Worm (Caenorhabditis elegans) whole organism, L4 larva: ENCODE measurements around the gene Y38E10A.34.

Experiments
- Y105C5A.15 ChIP-seq: fragments of 200-800 bp; sonication (Bioruptor generic); IDR thresholded peaks from 2 replicates; pipeline ENCODE4 v1.3.6; 2022; ENCODE audit warnings: missing genetic modification characterization, missing compliant biosample characterization
- lin-29 ChIP-seq: fragments of 200-800 bp; sonication (Bioruptor generic); IDR thresholded peaks from 2 replicates; pipeline ENCODE4 v1.3.6; 2022; ENCODE audit warnings: missing genetic modification reagents, missing genetic modification characterization, missing compliant biosample characterization
- lin-39 ChIP-seq: fragments of 150-350 bp; optimal IDR thresholded peaks from 2 replicates; lab custom pipeline; 2014; ENCODE audit warnings: missing biosample characterization, missing genetic modification reagents, missing genetic modification characterization

DNA sequence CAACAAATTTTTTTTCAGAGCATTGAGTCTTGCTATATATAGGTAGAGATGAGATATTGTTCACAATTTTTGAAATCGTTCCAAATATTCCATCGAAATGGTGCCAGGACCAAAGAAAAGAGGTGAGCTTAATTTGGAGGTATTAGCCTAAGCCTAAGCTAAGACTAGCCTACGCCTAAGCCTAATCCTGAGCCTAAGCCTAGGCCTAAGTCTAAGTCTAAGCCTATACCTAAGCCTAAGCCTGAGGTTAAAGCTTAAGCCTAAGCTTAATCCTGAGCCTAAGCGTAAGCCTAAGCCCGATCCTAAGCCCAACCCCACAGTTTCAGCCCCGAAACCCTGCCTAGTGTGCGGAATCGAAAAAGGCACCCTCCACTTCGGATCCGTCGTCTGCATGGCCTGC, 5.6 kb downstream of the Y38E10A.34 start, which contains the start of gene nhr-234:
- TF ChIP-seq lin-39 = no peak
- no peak for TF ChIP-seq Y105C5A.15 (GFP tag; lab: Robert Waterston, UW)
- TF ChIP-seq lin-29 = no peak
